Fruit fly (Drosophila melanogaster) whole organism, embryonic: ENCODE data around the gene CG15395.

Source experiments
- CG14014 ChIP-seq: fragments of 200-800 bp; sonication (Bioruptor generic); IDR thresholded peaks from 2 replicates; pipeline ENCODE4 v1.3.6; 2022; ENCODE audit warnings: missing biosample characterization, missing genetic modification characterization
- CG4730 ChIP-seq: fragments of 200-800 bp; sonication (Bioruptor generic); IDR thresholded peaks from 2 replicates; pipeline ENCODE4 v1.3.6; 2022; ENCODE audit warnings: missing biosample characterization, missing genetic modification characterization
- CG5180 ChIP-seq: fragments of 200-800 bp; sonication (Bioruptor generic); optimal IDR thresholded peaks from 3 replicates; lab custom pipeline; 2017; ENCODE audit warnings: missing biosample characterization, missing genetic modification characterization, mild to moderate bottlenecking, moderate library complexity, missing genetic modification reagents
- CG6813 ChIP-seq: fragments of 200-800 bp; sonication (Bioruptor generic); optimal IDR thresholded peaks from 2 replicates; lab custom pipeline; 2017; ENCODE audit warnings: missing biosample characterization, missing genetic modification characterization, mild to moderate bottlenecking, moderate library complexity, missing genetic modification reagents
- CoRest ChIP-seq: fragments of 200-800 bp; sonication (Bioruptor generic); optimal IDR thresholded peaks from 3 replicates; lab custom pipeline; 2018; ENCODE audit warnings: missing biosample characterization, mild to moderate bottlenecking, missing genetic modification characterization, moderate library complexity
- NC2β ChIP-seq: fragments of 200-800 bp; sonication (Bioruptor generic); optimal IDR thresholded peaks from 2 replicates; lab custom pipeline; 2016; ENCODE audit warnings: missing biosample characterization, missing genetic modification characterization
- Taf1 ChIP-seq: fragments of 200-800 bp; sonication (Bioruptor generic); IDR thresholded peaks from 2 replicates; pipeline ENCODE4 v1.3.6; 2022; ENCODE audit warnings: missing biosample characterization, missing genetic modification characterization
- fru ChIP-seq: fragments of >200 bp; optimal IDR thresholded peaks from 2 replicates; lab custom pipeline; 2017
- nerfin-1 ChIP-seq: fragments of 200-800 bp; sonication (Bioruptor generic); optimal IDR thresholded peaks from 3 replicates; lab custom pipeline; 2019; ENCODE audit warnings: missing biosample characterization, mild to moderate bottlenecking, missing genetic modification characterization, moderate library complexity
- slp2 ChIP-seq: fragments of 200-800 bp; sonication (Bioruptor generic); optimal IDR thresholded peaks from 2 replicates; lab custom pipeline; 2016; ENCODE audit warnings: missing biosample characterization, missing genetic modification characterization
- tin ChIP-seq: fragments of 200-800 bp; sonication (Bioruptor generic); optimal IDR thresholded peaks from 3 replicates; lab custom pipeline; 2016; ENCODE audit warnings: missing biosample characterization, missing genetic modification characterization
- ttk ChIP-seq: fragments of 200-800 bp; sonication (Bioruptor generic); IDR thresholded peaks from 2 replicates; pipeline ENCODE4 v2.1.2; 2022; ENCODE audit warnings: missing biosample characterization, missing genetic modification characterization
- zf30C ChIP-seq: fragments of 200-800 bp; sonication (Bioruptor generic); optimal IDR thresholded peaks from 3 replicates; lab custom pipeline; 2018; ENCODE audit warnings: missing biosample characterization, mild to moderate bottlenecking, missing genetic modification characterization

- no peak for TF ChIP-seq CG4730 (GFP tag; lab: Robert Waterston, UW)
- no peak for TF ChIP-seq CG5180 (GFP tag; lab: Kevin White, UChicago)
- TF ChIP-seq fru (lab: Kevin White, UChicago): no peak
- TF ChIP-seq CG14014 (GFP tag; lab: Robert Waterston, UW): no peak
- no peak for TF ChIP-seq Taf1
- TF ChIP-seq tin: no peak
- no peak for TF ChIP-seq NC2β
- peak; percentile 57 for TF ChIP-seq zf30C (GFP tag; lab: Kevin White, UChicago)
- peak; percentile 95 for TF ChIP-seq nerfin-1 (tag; lab: Kevin White, UChicago)
- TF ChIP-seq ttk: no peak
- no peak for TF ChIP-seq slp2 (GFP tag; lab: Kevin White, UChicago)
- TF ChIP-seq CoRest (tag; lab: Kevin White, UChicago): no peak
- no peak for TF ChIP-seq CG6813
These were observed 32.4 kb upstream of the CG15395 start, which contains the start of gene Elba2 for dm6 chr2L:2577361-2577737.
